Worm (Caenorhabditis elegans): Measurements from ENCODE around the gene F09E5.14.

DNA sequence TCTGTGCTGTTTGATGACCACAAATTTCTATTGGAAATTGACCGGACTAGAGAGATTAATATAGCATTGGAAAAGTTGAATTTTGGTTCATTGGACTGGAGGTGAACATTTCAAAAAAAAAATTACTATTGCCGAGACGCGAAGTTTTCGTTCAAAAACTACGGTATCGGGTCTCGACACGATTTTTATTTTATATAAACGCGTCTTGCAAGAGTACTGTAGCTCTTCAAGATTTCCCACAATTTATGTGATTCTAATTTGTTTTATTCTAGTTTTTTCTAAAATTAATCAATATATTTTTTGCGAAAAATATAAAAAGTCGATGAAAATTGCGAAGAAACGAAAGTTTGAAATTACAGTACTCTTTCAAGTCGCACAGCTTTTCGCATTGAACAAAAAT lies 26.0 kb upstream of the F09E5.14 start, which contains the start of gene F09E5.12:
- no peak for TF ChIP-seq ama-1 (optimal IDR thresholded peaks at IDR 0.05)
- no peak for TF ChIP-seq unc-39 (tag; optimal IDR thresholded peaks at IDR 0.05)
- no peak for TF ChIP-seq zag-1 (tag; optimal IDR thresholded peaks at IDR 0.05)
- TF ChIP-seq nhr-21 (tag; optimal IDR thresholded peaks at IDR 0.05) = no peak
- TF ChIP-seq nhr-23 (tag; optimal IDR thresholded peaks at IDR 0.05) = no peak
- TF ChIP-seq ZK546.5 (tag; optimal IDR thresholded peaks at IDR 0.05) = no peak
- TF ChIP-seq fos-1 (tag; optimal IDR thresholded peaks at IDR 0.05) = no peak
- TF ChIP-seq nhr-11 (tag; optimal IDR thresholded peaks at IDR 0.05) = no peak
- no peak for TF ChIP-seq dmd-4 (tag; optimal IDR thresholded peaks at IDR 0.05)
- no peak for TF ChIP-seq ztf-1 (GFP tag; conservative IDR thresholded peaks at IDR 0.05)
